Worm (Caenorhabditis elegans): ENCODE data around the gene dig-1.

- TF ChIP-seq C04F5.9 (tag; optimal IDR thresholded peaks at IDR 0.05) (no peak), pag-3 (tag; optimal IDR thresholded peaks at IDR 0.05; ENCODE audit: borderline replicate concordance, insufficient read depth) (no peak), ama-1 (optimal IDR thresholded peaks at IDR 0.05) (no peak), lin-15B (tag; optimal IDR thresholded peaks at IDR 0.05) (no peak), tbx-2 (tag; optimal IDR thresholded peaks at IDR 0.05) (no peak)
These were observed at the start of gene dig-1 for ce11 chrIII:6746008-6746407.

All from whole organism, L1 larva.